Worm (Caenorhabditis elegans): ENCODE data around the gene F55F10.1.

F55F10.1 gene

ce11 chrIV:4429901-4430300, 69.3 kb downstream of the F55F10.1 start, which contains the start of the genes str-185 and R08C7.5:
str-185 (minus strand) TSS chrIV:4430001.
R08C7.5 (plus strand) TSS chrIV:4430229.
- TF ChIP-seq lin-13 (GFP tag; optimal IDR thresholded peaks at IDR 0.05), result no peak
- TF ChIP-seq ceh-16 (tag; optimal IDR thresholded peaks at IDR 0.05), result no peak
- TF ChIP-seq zag-1 (tag; optimal IDR thresholded peaks at IDR 0.05), result no peak
- TF ChIP-seq blmp-1 (tag; optimal IDR thresholded peaks at IDR 0.05; ENCODE audit: insufficient read depth), result no peak
- no peak for TF ChIP-seq aly-2 (tag; optimal IDR thresholded peaks at IDR 0.05)
- TF ChIP-seq ZK546.5 (tag; optimal IDR thresholded peaks at IDR 0.05), result no peak
- no peak for TF ChIP-seq F13H6.1 (tag; optimal IDR thresholded peaks at IDR 0.05)
- no peak for TF ChIP-seq dmd-4 (tag; optimal IDR thresholded peaks at IDR 0.05)
- no peak for TF ChIP-seq nhr-21 (tag; optimal IDR thresholded peaks at IDR 0.05)
- no peak for TF ChIP-seq lsy-2 (tag; optimal IDR thresholded peaks at IDR 0.05)

ce11 chrIV:4434441-4435084, 73.9 kb downstream of the F55F10.1 start, which contains the start of the genes R08C7.8 and R08C7.4:
R08C7.8 (minus strand) TSS chrIV:4434541.
R08C7.4 (plus strand) TSS chrIV:4435034.
- TF ChIP-seq ztf-11 (tag; optimal IDR thresholded peaks at IDR 0.05), result no peak
- TF ChIP-seq ama-1 (optimal IDR thresholded peaks at IDR 0.05), result no peak
- no peak for TF ChIP-seq unc-39 (tag; optimal IDR thresholded peaks at IDR 0.05)
